Fruit fly (Drosophila melanogaster): ENCODE results near the gene Doa.

DNA sequence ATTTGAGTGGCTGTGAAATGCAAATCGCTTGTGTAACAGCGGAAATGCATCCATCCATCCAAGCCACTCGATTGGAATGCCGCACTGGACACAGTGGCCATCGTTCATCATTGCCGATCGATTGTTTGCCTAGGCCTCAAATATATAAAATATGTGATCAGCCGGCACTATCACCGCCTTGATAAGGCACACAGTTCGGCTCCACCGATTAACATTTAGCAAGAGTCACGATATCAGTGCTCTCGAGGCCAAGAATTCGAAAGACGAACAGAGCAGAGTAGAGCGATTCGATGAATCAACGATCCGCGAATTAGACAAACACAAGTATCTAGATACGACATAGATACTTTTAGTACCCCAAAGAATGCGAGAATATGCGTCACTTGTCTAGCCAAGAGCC is 45.4 kb upstream of the Doa start:
- TF ChIP-seq Blimp-1 (GFP tag; optimal IDR thresholded peaks at IDR 0.05) = no peak
- TF ChIP-seq vri (GFP tag; optimal IDR thresholded peaks at IDR 0.05) = no peak
- TF ChIP-seq cyc (GFP tag; optimal IDR thresholded peaks at IDR 0.05) = no peak
- TF ChIP-seq Gug (GFP tag; IDR thresholded peaks at IDR 0.05) = no peak
- no peak for TF ChIP-seq fkh (GFP tag; optimal IDR thresholded peaks at IDR 0.05)
- no peak for TF ChIP-seq CG6792 (GFP tag; optimal IDR thresholded peaks at IDR 0.05)
- TF ChIP-seq CG6808 (GFP tag; optimal IDR thresholded peaks at IDR 0.05) = no peak
- TF ChIP-seq Lpt (GFP tag; optimal IDR thresholded peaks at IDR 0.05) = no peak
- no peak for TF ChIP-seq Sox102F (GFP tag; optimal IDR thresholded peaks at IDR 0.05)
- TF ChIP-seq CG4318 (GFP tag; optimal IDR thresholded peaks at IDR 0.05) = no peak
- no peak for TF ChIP-seq Met (GFP tag; optimal IDR thresholded peaks at IDR 0.05)
- no peak for TF ChIP-seq Smox (GFP tag; optimal IDR thresholded peaks at IDR 0.05)
- TF ChIP-seq Sox15 (GFP tag; optimal IDR thresholded peaks at IDR 0.05) = no peak
- TF ChIP-seq Hr38 (GFP tag; optimal IDR thresholded peaks at IDR 0.05) = no peak

Data from whole organism, prepupa.